Worm (Caenorhabditis elegans): ENCODE data around the gene T28A8.3.
A peak's percentile ranks its signal among the peaks of the same experiment; 100 is the strongest.

T28A8.3 gene

ce11 chrIII:13462965-13463783, 42.6 kb upstream of the T28A8.3 start, which contains the start of gene ant-1.1 (continued):
- TF ChIP-seq sma-9 (GFP tag; optimal IDR thresholded peaks at IDR 0.05) (peak; percentile 91), sma-9 (tag; optimal IDR thresholded peaks at IDR 0.05) (no peak), nhr-6 (tag; optimal IDR thresholded peaks at IDR 0.05) (peak; percentile 81), mdl-1 (tag; optimal IDR thresholded peaks at IDR 0.05) (peak in 1 of 2 experiments; percentile 30), ceh-82 (tag; optimal IDR thresholded peaks at IDR 0.05) (peak; percentile 88), lin-13 (GFP tag; optimal IDR thresholded peaks at IDR 0.05) (peak; percentile 96), ceh-16 (tag; optimal IDR thresholded peaks at IDR 0.05) (peak; percentile 95), unc-55 (GFP tag; optimal IDR thresholded peaks at IDR 0.05) (peak; percentile 97), F13H6.1 (tag; optimal IDR thresholded peaks at IDR 0.05) (peak; percentile 92), sem-4 (tag; optimal IDR thresholded peaks at IDR 0.05) (peak; percentile 90), skn-1 (tag; optimal IDR thresholded peaks at IDR 0.05) (no peak), elt-3 (tag; optimal IDR thresholded peaks at IDR 0.05) (no peak), elt-1 (tag; optimal IDR thresholded peaks at IDR 0.05) (no peak), blmp-1 (tag; optimal IDR thresholded peaks at IDR 0.05; ENCODE audit: insufficient read depth) (peak; percentile 68), nhr-237 (tag; optimal IDR thresholded peaks at IDR 0.05) (peak; percentile 46), ama-1 (optimal IDR thresholded peaks at IDR 0.05) (peak; percentile 92), crh-2 (tag; optimal IDR thresholded peaks at IDR 0.05) (peak; percentile 94), ztf-4 (tag; optimal IDR thresholded peaks at IDR 0.05) (peak; percentile 90), lsy-2 (tag; optimal IDR thresholded peaks at IDR 0.05) (peak; percentile 99), unc-39 (tag; optimal IDR thresholded peaks at IDR 0.05) (no peak), egl-27 (tag; optimal IDR thresholded peaks at IDR 0.05) (peak; percentile 62), nhr-21 (tag; optimal IDR thresholded peaks at IDR 0.05) (peak; percentile 93), nhr-10 (tag; optimal IDR thresholded peaks at IDR 0.05) (peak; percentile 44)

DNA sequence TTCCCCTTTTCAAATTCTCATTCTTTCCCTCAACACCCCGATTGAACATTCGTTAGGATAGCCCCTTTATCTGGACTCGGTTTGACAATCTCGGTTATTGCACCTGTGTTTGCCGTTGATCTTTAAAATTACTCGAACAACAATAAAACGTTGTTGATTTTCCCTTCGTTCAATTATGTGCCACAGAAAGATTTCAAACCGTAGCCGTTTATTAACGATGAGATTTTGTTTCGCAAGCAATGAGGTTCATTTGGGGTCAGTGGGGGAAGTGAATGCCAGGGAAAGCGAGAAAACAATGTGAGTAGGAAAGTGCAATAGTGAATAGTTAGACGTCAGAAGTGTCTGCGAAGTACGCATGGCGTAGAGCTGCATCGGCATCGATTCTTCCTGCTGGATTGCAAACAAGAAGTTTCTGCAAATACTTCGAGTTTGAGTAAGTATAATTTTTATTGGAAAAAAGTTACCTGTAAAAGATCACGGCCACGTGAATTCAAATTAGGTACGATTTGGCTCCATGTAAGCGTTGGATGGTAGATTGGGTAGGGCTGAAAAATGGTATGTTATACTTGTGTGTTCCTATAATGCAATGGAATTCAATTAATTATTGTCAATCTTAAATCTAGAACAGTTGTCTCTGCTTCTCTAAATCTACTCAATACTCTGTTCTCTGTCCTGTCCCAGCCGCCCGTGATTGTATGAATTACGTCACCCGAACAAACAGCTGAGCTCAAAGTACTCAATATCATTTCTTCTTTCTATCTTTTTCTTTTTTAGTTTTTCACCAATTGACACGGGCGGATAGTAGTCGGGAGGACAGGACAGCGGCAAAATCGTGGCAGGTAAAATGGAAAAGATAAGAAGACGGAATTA, 41.1 kb upstream of the T28A8.3 start, which contains the start of gene kel-3:
Gene kel-3, plus strand, starts transcription at position 328 of the 870 bp plus-strand sequence.
- TF ChIP-seq nhr-12 (tag; optimal IDR thresholded peaks at IDR 0.05) (no peak), ceh-82 (tag; optimal IDR thresholded peaks at IDR 0.05) (no peak), gmeb-1 (tag; optimal IDR thresholded peaks at IDR 0.05) (peak; percentile 60), elt-3 (tag; optimal IDR thresholded peaks at IDR 0.05) (no peak), nhr-77 (tag; optimal IDR thresholded peaks at IDR 0.05) (peak; percentile 23), ama-1 (optimal IDR thresholded peaks at IDR 0.05) (peak; percentile 96), sem-4 (tag; optimal IDR thresholded peaks at IDR 0.05) (peak; percentile 26), nhr-11 (tag; optimal IDR thresholded peaks at IDR 0.05) (peak; percentile 64), nhr-237 (tag; optimal IDR thresholded peaks at IDR 0.05) (peak; percentile 20), nhr-21 (tag; optimal IDR thresholded peaks at IDR 0.05) (peak; percentile 86), dmd-4 (tag; optimal IDR thresholded peaks at IDR 0.05) (no peak), alr-1 (tag; optimal IDR thresholded peaks at IDR 0.05) (no peak), mbf-1 (tag; optimal IDR thresholded peaks at IDR 0.05) (no peak), aly-2 (tag; optimal IDR thresholded peaks at IDR 0.05) (peak; percentile 8), crh-2 (tag; optimal IDR thresholded peaks at IDR 0.05) (peak; percentile 90), sma-3 (GFP tag; optimal IDR thresholded peaks at IDR 0.05) (peak; percentile 66), zag-1 (tag; optimal IDR thresholded peaks at IDR 0.05) (peak; percentile 63), mab-5 (tag; optimal IDR thresholded peaks at IDR 0.05) (no peak), snpc-4 (tag; optimal IDR thresholded peaks at IDR 0.05) (no peak), fos-1 (tag; optimal IDR thresholded peaks at IDR 0.05) (peak; percentile 63), Y55F3AM.14 (GFP tag; optimal IDR thresholded peaks at IDR 0.05) (peak; percentile 54), nhr-25 (tag; optimal IDR thresholded peaks at IDR 0.05) (peak; percentile 53), nhr-6 (tag; optimal IDR thresholded peaks at IDR 0.05) (peak; percentile 60), blmp-1 (tag; optimal IDR thresholded peaks at IDR 0.05; ENCODE audit: insufficient read depth) (peak; percentile 53), unc-55 (GFP tag; optimal IDR thresholded peaks at IDR 0.05) (peak; percentile 14), nhr-129 (tag; optimal IDR thresholded peaks at IDR 0.05) (peak; percentile 85), ZK546.5 (tag; optimal IDR thresholded peaks at IDR 0.05) (peak; percentile 56), F13H6.1 (tag; optimal IDR thresholded peaks at IDR 0.05) (peak; percentile 83), egl-27 (tag; optimal IDR thresholded peaks at IDR 0.05) (peak; percentile 28), C34F6.9 (tag; optimal IDR thresholded peaks at IDR 0.05) (peak; percentile 56), lsy-2 (tag; optimal IDR thresholded peaks at IDR 0.05) (peak; percentile 38 to 82), nhr-23 (tag; optimal IDR thresholded peaks at IDR 0.05) (no peak), sma-9 (GFP tag; optimal IDR thresholded peaks at IDR 0.05) (peak; percentile 92), sma-9 (tag; optimal IDR thresholded peaks at IDR 0.05) (no peak), nhr-10 (tag; optimal IDR thresholded peaks at IDR 0.05) (peak; percentile 33), ztf-4 (tag; optimal IDR thresholded peaks at IDR 0.05) (peak; percentile 77), unc-62 (GFP tag; optimal IDR thresholded peaks at IDR 0.05) (no peak), mdl-1 (tag; optimal IDR thresholded peaks at IDR 0.05) (peak in 1 of 2 experiments; percentile 42), lin-39 (tag; optimal IDR thresholded peaks at IDR 0.05) (no peak), R02D3.7 (tag; optimal IDR thresholded peaks at IDR 0.05) (no peak), lin-13 (GFP tag; optimal IDR thresholded peaks at IDR 0.05) (peak; percentile 69), ceh-16 (tag; optimal IDR thresholded peaks at IDR 0.05) (no peak), lin-11 (tag; optimal IDR thresholded peaks at IDR 0.05) (no peak)

All from whole organism, L2 larva.